Fruit fly (Drosophila melanogaster): ENCODE measurements around the gene cnc.

DNA sequence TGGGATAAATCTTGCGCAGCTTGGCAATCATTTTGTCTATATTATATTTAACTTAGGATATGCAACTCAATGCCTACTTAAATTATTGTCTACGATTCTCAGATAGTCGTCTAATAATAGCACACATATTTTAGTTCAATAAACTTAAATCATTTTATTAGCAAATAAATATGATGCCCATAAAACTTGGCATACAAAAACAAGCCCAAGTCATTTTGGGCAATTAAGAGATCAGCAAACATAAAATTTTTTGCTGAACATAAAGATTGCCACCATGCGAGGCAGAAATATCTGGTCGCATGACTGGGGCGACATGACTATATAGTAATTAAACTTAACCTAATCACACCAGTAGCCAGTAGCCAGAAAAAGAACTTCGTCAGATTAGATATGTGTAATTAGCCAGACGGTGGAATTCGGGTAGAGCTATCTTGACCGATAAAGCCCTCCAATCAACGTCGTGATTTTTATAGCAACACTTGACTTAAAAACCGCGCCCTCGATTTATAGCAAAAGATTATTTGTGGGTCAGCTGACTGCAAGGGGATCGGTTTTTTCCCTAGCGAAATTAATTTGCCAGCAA lies 65.1 kb downstream of the cnc start, which contains the start of gene CG13829:
- TF ChIP-seq CG8478 (optimal IDR thresholded peaks at IDR 0.05) (no peak), CTCF (optimal IDR thresholded peaks at IDR 0.05) (no peak)
